Worm (Caenorhabditis elegans): ENCODE measurements around the gene nucl-1.

Gene nucl-1

ce11 chrIV:8289505-8289579 lies at the start of gene nucl-1:
nucl-1 (minus strand) TSS chrIV:8289530.
- no peak for TF ChIP-seq unc-62 (GFP tag; optimal IDR thresholded peaks at IDR 0.05)
- no peak for TF ChIP-seq elt-2 (tag; optimal IDR thresholded peaks at IDR 0.05)
- no peak for TF ChIP-seq hmg-11 (tag; optimal IDR thresholded peaks at IDR 0.05)
- TF ChIP-seq nhr-237 (tag; optimal IDR thresholded peaks at IDR 0.05): no peak
- TF ChIP-seq ztf-4 (tag; optimal IDR thresholded peaks at IDR 0.05): no peak
- no peak for TF ChIP-seq fkh-10 (GFP tag; optimal IDR thresholded peaks at IDR 0.05)
- no peak for TF ChIP-seq ceh-82 (tag; optimal IDR thresholded peaks at IDR 0.05)
- TF ChIP-seq nhr-67 (tag; optimal IDR thresholded peaks at IDR 0.05): no peak
- no peak for TF ChIP-seq unc-39 (tag; optimal IDR thresholded peaks at IDR 0.05)
- no peak for TF ChIP-seq jun-1 (tag; optimal IDR thresholded peaks at IDR 0.05)
- no peak for TF ChIP-seq skn-1 (tag; optimal IDR thresholded peaks at IDR 0.05)
- TF ChIP-seq fkh-2 (tag; optimal IDR thresholded peaks at IDR 0.05): no peak
- no peak for TF ChIP-seq eor-1 (tag; optimal IDR thresholded peaks at IDR 0.05)

ce11 chrIV:8333988-8334863 lies 44.9 kb upstream of the nucl-1 start, which contains the start of gene his-32:
his-32 (plus strand) TSS chrIV:8334305.
- TF ChIP-seq nhr-76 (tag; optimal IDR thresholded peaks at IDR 0.05) (no peak), R02D3.7 (tag; optimal IDR thresholded peaks at IDR 0.05) (no peak), zag-1 (tag; optimal IDR thresholded peaks at IDR 0.05) (no peak), aly-2 (tag; optimal IDR thresholded peaks at IDR 0.05) (no peak), lsy-12 (tag; optimal IDR thresholded peaks at IDR 0.05) (peak; percentile 43), fos-1 (tag; optimal IDR thresholded peaks at IDR 0.05) (no peak), jun-1 (tag; optimal IDR thresholded peaks at IDR 0.05) (no peak), elt-1 (tag; optimal IDR thresholded peaks at IDR 0.05) (peak; percentile 48), nhr-77 (tag; optimal IDR thresholded peaks at IDR 0.05) (no peak), nhr-23 (tag; optimal IDR thresholded peaks at IDR 0.05) (peak; percentile 88), ZK546.5 (tag; optimal IDR thresholded peaks at IDR 0.05) (no peak), fkh-10 (GFP tag; optimal IDR thresholded peaks at IDR 0.05) (no peak), ceh-82 (tag; optimal IDR thresholded peaks at IDR 0.05) (no peak), nhr-25 (tag; optimal IDR thresholded peaks at IDR 0.05) (peak; percentile 94), daf-12 (tag; optimal IDR thresholded peaks at IDR 0.05) (no peak), nfya-1 (tag; optimal IDR thresholded peaks at IDR 0.05; ENCODE audit: insufficient read depth) (no peak), nhr-43 (tag; optimal IDR thresholded peaks at IDR 0.05; ENCODE audit: poor library complexity, severe bottlenecking) (peak; percentile 26), mml-1 (tag; optimal IDR thresholded peaks at IDR 0.05) (no peak), nhr-237 (tag; optimal IDR thresholded peaks at IDR 0.05) (no peak), fkh-2 (tag; optimal IDR thresholded peaks at IDR 0.05) (no peak), ama-1 (optimal IDR thresholded peaks at IDR 0.05) (no peak), nhr-12 (tag; optimal IDR thresholded peaks at IDR 0.05) (no peak), ceh-16 (tag; optimal IDR thresholded peaks at IDR 0.05) (no peak), tbx-2 (tag; optimal IDR thresholded peaks at IDR 0.05) (no peak), nhr-67 (tag; optimal IDR thresholded peaks at IDR 0.05) (no peak), pqm-1 (tag; optimal IDR thresholded peaks at IDR 0.05) (no peak), ceh-9 (tag; optimal IDR thresholded peaks at IDR 0.05) (no peak), lin-39 (tag; optimal IDR thresholded peaks at IDR 0.05) (no peak), sea-2 (GFP tag; optimal IDR thresholded peaks at IDR 0.05) (no peak), egl-27 (tag; optimal IDR thresholded peaks at IDR 0.05) (no peak), ztf-4 (tag; optimal IDR thresholded peaks at IDR 0.05) (no peak), egl-5 (tag; optimal IDR thresholded peaks at IDR 0.05) (no peak), ceh-28 (tag; optimal IDR thresholded peaks at IDR 0.05) (no peak), elt-2 (tag; optimal IDR thresholded peaks at IDR 0.05) (no peak), lin-15B (tag; optimal IDR thresholded peaks at IDR 0.05) (peak; percentile 15), nhr-11 (tag; optimal IDR thresholded peaks at IDR 0.05) (no peak), unc-39 (tag; optimal IDR thresholded peaks at IDR 0.05) (no peak), skn-1 (tag; optimal IDR thresholded peaks at IDR 0.05) (no peak), hmg-11 (tag; optimal IDR thresholded peaks at IDR 0.05) (no peak), ztf-11 (tag; optimal IDR thresholded peaks at IDR 0.05) (no peak), pha-4 (tag; optimal IDR thresholded peaks at IDR 0.05) (peak; percentile 42), unc-62 (GFP tag; optimal IDR thresholded peaks at IDR 0.05) (no peak), elt-3 (tag; optimal IDR thresholded peaks at IDR 0.05) (no peak), nhr-28 (tag; optimal IDR thresholded peaks at IDR 0.05) (no peak), eor-1 (tag; optimal IDR thresholded peaks at IDR 0.05) (no peak), mdl-1 (tag; optimal IDR thresholded peaks at IDR 0.05) (no peak), snpc-4 (tag; optimal IDR thresholded peaks at IDR 0.05) (no peak)

Measured in whole organism, L3 larva.